Fruit fly (Drosophila melanogaster) whole organism: ENCODE measurements around the gene Cyp305a1.

Experiments
- pan ChIP-seq: fragments of >200 bp; optimal IDR thresholded peaks from 2 replicates; lab custom pipeline; 2017
- psq ChIP-seq: fragments of >200 bp; optimal IDR thresholded peaks from 2 replicates; lab custom pipeline; 2017
- usp ChIP-seq: fragments of >200 bp; optimal IDR thresholded peaks from 2 replicates; lab custom pipeline; 2017; ENCODE audit warnings: missing biosample characterization, missing genetic modification characterization, mixed read lengths

DNA sequence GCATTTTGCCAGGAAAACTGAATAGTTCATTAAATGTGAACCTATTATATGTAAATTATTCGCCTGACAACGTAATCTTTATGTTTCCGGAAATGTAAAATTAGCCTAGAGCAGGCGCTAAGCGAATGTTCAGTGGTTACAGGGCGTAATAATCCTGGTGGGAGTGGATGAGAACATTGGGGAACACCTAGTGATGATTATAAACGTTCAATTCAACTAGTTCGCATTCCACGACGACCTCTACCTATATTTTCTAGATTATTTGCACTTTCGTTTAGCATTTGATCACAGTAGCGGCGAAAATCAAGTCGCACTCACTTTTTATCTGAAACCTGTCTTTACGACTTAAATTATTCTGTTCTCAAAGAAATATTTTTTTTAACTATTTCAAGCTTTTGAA lies 5.6 kb downstream of the Cyp305a1 start:
- TF ChIP-seq psq (lab: Kevin White, UChicago), result no peak
- TF ChIP-seq pan (lab: Kevin White, UChicago), result no peak
- no peak for TF ChIP-seq usp (GFP tag; lab: Kevin White, UChicago)
